Fruit fly (Drosophila melanogaster) whole organism, adult: Measurements from ENCODE around the gene Ir68a.
A peak's percentile ranks its signal among the peaks of the same experiment; 100 is the strongest.

Source experiments
- CG11617 ChIP-seq: fragments of 200-800 bp; sonication (Bioruptor generic); optimal IDR thresholded peaks from 2 replicates; lab custom pipeline; 2017; ENCODE audit warnings: mild to moderate bottlenecking, missing biosample characterization, missing genetic modification reagents, missing genetic modification characterization
- CG12768 ChIP-seq: fragments of 200-800 bp; sonication (Bioruptor generic); optimal IDR thresholded peaks from 2 replicates; lab custom pipeline; 2017; ENCODE audit warnings: missing biosample characterization, missing genetic modification characterization, mild to moderate bottlenecking, moderate library complexity, missing genetic modification reagents
- CG14711 ChIP-seq: fragments of 200-800 bp; sonication (Bioruptor generic); optimal IDR thresholded peaks from 2 replicates; lab custom pipeline; 2018; ENCODE audit warnings: missing biosample characterization, mild to moderate bottlenecking, missing genetic modification characterization, moderate library complexity
- CG1620 ChIP-seq: fragments of 200-800 bp; sonication (Bioruptor generic); optimal IDR thresholded peaks from 2 replicates; lab custom pipeline; 2016; ENCODE audit warnings: missing biosample characterization, missing genetic modification characterization
- CG33017 ChIP-seq: fragments of 200-800 bp; sonication (Bioruptor generic); optimal IDR thresholded peaks from 2 replicates; lab custom pipeline; 2018; ENCODE audit warnings: missing biosample characterization, mild to moderate bottlenecking, missing genetic modification characterization, moderate library complexity
- CG5204 ChIP-seq: fragments of 200-800 bp; sonication (Bioruptor generic); optimal IDR thresholded peaks from 2 replicates; lab custom pipeline; 2016; ENCODE audit warnings: missing biosample characterization, missing genetic modification characterization
- CG7045 ChIP-seq: fragments of 200-800 bp; sonication (Bioruptor generic); optimal IDR thresholded peaks from 2 replicates; lab custom pipeline; 2017; ENCODE audit warnings: missing biosample characterization, mild to moderate bottlenecking, missing genetic modification characterization
- CG7101 ChIP-seq: fragments of 200-800 bp; sonication (Bioruptor generic); optimal IDR thresholded peaks from 2 replicates; lab custom pipeline; 2018; ENCODE audit warnings: missing biosample characterization, mild to moderate bottlenecking, missing genetic modification characterization, moderate library complexity
- Clk ChIP-seq: fragments of 200-800 bp; sonication (Bioruptor generic); optimal IDR thresholded peaks from 2 replicates; lab custom pipeline; 2017; ENCODE audit warnings: missing biosample characterization, missing genetic modification characterization
- Crg-1 ChIP-seq: fragments of 200-800 bp; sonication (Bioruptor generic); optimal IDR thresholded peaks from 2 replicates; lab custom pipeline; 2016; ENCODE audit warnings: missing biosample characterization, missing genetic modification characterization
- Hr96 ChIP-seq: fragments of 200-800 bp; sonication (Bioruptor generic); optimal IDR thresholded peaks from 2 replicates; lab custom pipeline; 2016; ENCODE audit warnings: missing biosample characterization, missing genetic modification characterization
- Mnt ChIP-seq: fragments of 200-800 bp; sonication (Bioruptor generic); optimal IDR thresholded peaks from 2 replicates; lab custom pipeline; 2016; ENCODE audit warnings: missing biosample characterization, mild to moderate bottlenecking, missing genetic modification characterization
- bab1 ChIP-seq: fragments of 200-800 bp; sonication (Bioruptor generic); optimal IDR thresholded peaks from 3 replicates; lab custom pipeline; 2019; ENCODE audit warnings: missing biosample characterization, mild to moderate bottlenecking, missing genetic modification characterization, moderate library complexity
- cic ChIP-seq: fragments of 200-800 bp; sonication (Bioruptor generic); optimal IDR thresholded peaks from 2 replicates; lab custom pipeline; 2017; ENCODE audit warnings: missing biosample characterization, mild to moderate bottlenecking, missing genetic modification characterization, moderate library complexity
- cnc ChIP-seq, 2 experiments: fragments of >200 bp; optimal IDR thresholded peaks; 2 replicates each; lab custom pipeline; 2017
- kay ChIP-seq: fragments of 200-800 bp; sonication (Bioruptor generic); peaks from one replicate; lab custom pipeline; 2016; ENCODE audit warnings: missing biosample characterization, missing genetic modification characterization, borderline replicate concordance
- ovo ChIP-seq: fragments of 200-800 bp; sonication (Bioruptor generic); optimal IDR thresholded peaks from 2 replicates; lab custom pipeline; 2016; ENCODE audit warnings: missing biosample characterization, missing genetic modification characterization
- pad ChIP-seq: fragments of 200-800 bp; sonication (Bioruptor generic); optimal IDR thresholded peaks from 3 replicates; lab custom pipeline; 2017; ENCODE audit warnings: missing biosample characterization, missing genetic modification characterization, mild to moderate bottlenecking, moderate library complexity, missing genetic modification reagents
- tj ChIP-seq: fragments of 200-800 bp; sonication (Bioruptor generic); optimal IDR thresholded peaks from 3 replicates; lab custom pipeline; 2017; ENCODE audit warnings: missing biosample characterization, mild to moderate bottlenecking, missing genetic modification characterization, moderate library complexity
- toe ChIP-seq: fragments of 200-800 bp; sonication (Bioruptor generic); optimal IDR thresholded peaks from 2 replicates; lab custom pipeline; 2016; ENCODE audit warnings: missing biosample characterization, missing genetic modification characterization

Ir68a gene

dm6 chr3L:11210517-11210916 lies 25.5 kb downstream of the Ir68a start, which contains the start of the genes Ube3a and CG7600:
Gene Ube3a (minus strand): TSS chr3L:11210583.
Gene CG7600 (plus strand): TSS chr3L:11210786.
- TF ChIP-seq ovo (GFP tag; lab: Kevin White, UChicago), result peak; percentile 26
- TF ChIP-seq pad (GFP tag; lab: Kevin White, UChicago), result peak; percentile 60
- peak; percentile 77 for TF ChIP-seq cic (GFP tag; lab: Kevin White, UChicago)
- peak; percentile 10 for TF ChIP-seq Clk (GFP tag; lab: Kevin White, UChicago)
- TF ChIP-seq CG12768, result peak; percentile 64
- TF ChIP-seq cnc (optimal IDR thresholded peaks at IDR 0.05; lab: Kevin White, UChicago), result peak in 1 of 2 experiments; percentile 79
- peak; percentile 58 for TF ChIP-seq Crg-1
- peak; percentile 57 for TF ChIP-seq CG14711
- peak; percentile 77 for TF ChIP-seq CG7101 (tag; lab: Kevin White, UChicago)
- peak; percentile 72 for TF ChIP-seq bab1 (GFP tag; lab: Kevin White, UChicago)
- TF ChIP-seq toe (GFP tag; lab: Kevin White, UChicago), result no peak
- peak; percentile 43 for TF ChIP-seq CG7045 (GFP tag; lab: Kevin White, UChicago)
- TF ChIP-seq Mnt (GFP tag; lab: Kevin White, UChicago), result peak; percentile 83
- peak; percentile 18 for TF ChIP-seq tj (GFP tag; lab: Kevin White, UChicago)
- TF ChIP-seq CG1620 (GFP tag; lab: Kevin White, UChicago), result peak; percentile 55
- TF ChIP-seq CG33017 (tag; lab: Kevin White, UChicago), result peak; percentile 4
- no peak for TF ChIP-seq Hr96 (GFP tag; lab: Kevin White, UChicago)
- TF ChIP-seq CG11617 (GFP tag; lab: Kevin White, UChicago), result peak; percentile 58
- TF ChIP-seq kay (GFP tag; lab: Kevin White, UChicago), result peak; percentile 99
- TF ChIP-seq CG5204 (GFP tag; lab: Kevin White, UChicago), result no peak

dm6 chr3L:11205608-11206336 lies 30.2 kb downstream of the Ir68a start, which contains the start of gene Plod:
Gene Plod (minus strand): TSS chr3L:11206016.
- TF ChIP-seq CG11617 (GFP tag; lab: Kevin White, UChicago) (peak; percentile 30), CG1620 (GFP tag; lab: Kevin White, UChicago) (no peak), ovo (GFP tag; lab: Kevin White, UChicago) (peak; percentile 58), CG33017 (tag; lab: Kevin White, UChicago) (no peak), CG5204 (GFP tag; lab: Kevin White, UChicago) (no peak), Clk (GFP tag; lab: Kevin White, UChicago) (no peak), CG7045 (GFP tag; lab: Kevin White, UChicago) (no peak), tj (GFP tag; lab: Kevin White, UChicago) (peak; percentile 38), CG12768 (no peak), CG14711 (no peak), cic (GFP tag; lab: Kevin White, UChicago) (no peak), toe (GFP tag; lab: Kevin White, UChicago) (no peak), cnc (optimal IDR thresholded peaks at IDR 0.05; lab: Kevin White, UChicago) (no peak), Crg-1 (no peak), pad (GFP tag; lab: Kevin White, UChicago) (no peak), kay (GFP tag; lab: Kevin White, UChicago) (no peak), bab1 (GFP tag; lab: Kevin White, UChicago) (no peak), CG7101 (tag; lab: Kevin White, UChicago) (peak; percentile 49), Hr96 (GFP tag; lab: Kevin White, UChicago) (no peak), Mnt (GFP tag; lab: Kevin White, UChicago) (peak; percentile 55)

- TF ChIP-seq CG7101 (tag; lab: Kevin White, UChicago) (peak; percentile 6), CG14711 (no peak), toe (GFP tag; lab: Kevin White, UChicago) (no peak), Mnt (GFP tag; lab: Kevin White, UChicago) (no peak), CG1620 (GFP tag; lab: Kevin White, UChicago) (no peak), Hr96 (GFP tag; lab: Kevin White, UChicago) (no peak), CG7045 (GFP tag; lab: Kevin White, UChicago) (no peak), pad (GFP tag; lab: Kevin White, UChicago) (no peak), CG12768 (no peak), CG11617 (GFP tag; lab: Kevin White, UChicago) (no peak), tj (GFP tag; lab: Kevin White, UChicago) (no peak), CG33017 (tag; lab: Kevin White, UChicago) (no peak), kay (GFP tag; lab: Kevin White, UChicago) (peak; percentile 29), cnc (optimal IDR thresholded peaks at IDR 0.05; lab: Kevin White, UChicago) (no peak), Crg-1 (no peak), ovo (GFP tag; lab: Kevin White, UChicago) (no peak), Clk (GFP tag; lab: Kevin White, UChicago) (no peak), CG5204 (GFP tag; lab: Kevin White, UChicago) (no peak)
Observed at dm6 chr3L:11204852-11205251, 31.2 kb downstream of the Ir68a start.

dm6 chr3L:11203820-11204449 lies 32.1 kb downstream of the Ir68a start:
- TF ChIP-seq tj (GFP tag; lab: Kevin White, UChicago) (peak; percentile 96), CG11617 (GFP tag; lab: Kevin White, UChicago) (no peak), CG33017 (tag; lab: Kevin White, UChicago) (no peak), pad (GFP tag; lab: Kevin White, UChicago) (no peak)

dm6 chr3L:11201051-11201450 lies 35.0 kb downstream of the Ir68a start, which contains the start of gene nkt:
Gene nkt (plus strand): TSS chr3L:11201351.
- no peak for TF ChIP-seq CG7045 (GFP tag; lab: Kevin White, UChicago)
- no peak for TF ChIP-seq CG33017 (tag; lab: Kevin White, UChicago)
- TF ChIP-seq toe (GFP tag; lab: Kevin White, UChicago), result no peak
- no peak for TF ChIP-seq CG12768
- no peak for TF ChIP-seq bab1 (GFP tag; lab: Kevin White, UChicago)
- TF ChIP-seq CG7101 (tag; lab: Kevin White, UChicago), result no peak
- TF ChIP-seq Clk (GFP tag; lab: Kevin White, UChicago), result no peak
- TF ChIP-seq Mnt (GFP tag; lab: Kevin White, UChicago), result no peak
